Worm (Caenorhabditis elegans) whole organism, midembryonic: ENCODE results near the gene ltd-1.

ENCODE experiments used
- cog-1 ChIP-seq: sonication (generic microtip); optimal IDR thresholded peaks from 2 replicates; lab custom pipeline; 2016; ENCODE audit warnings: missing genetic modification characterization, missing compliant biosample characterization
- flt-1 ChIP-seq: fragments of 200-800 bp; sonication (Bioruptor generic); IDR thresholded peaks from 2 replicates; pipeline ENCODE4 v1.3.6; 2022; ENCODE audit warnings: missing genetic modification characterization, missing compliant biosample characterization
- klf-2 ChIP-seq: fragments of 200-800 bp; sonication (Bioruptor generic); conservative IDR thresholded peaks from 2 replicates; pipeline ENCODE4 v1.3.6; 2022; ENCODE audit warnings: missing genetic modification reagents, missing genetic modification characterization, missing compliant biosample characterization
- ref-1 ChIP-seq: fragments of 200-800 bp; sonication (Bioruptor generic); conservative IDR thresholded peaks from 2 replicates; pipeline ENCODE4 v1.3.6; 2022; ENCODE audit warnings: missing genetic modification reagents, missing genetic modification characterization, missing compliant biosample characterization
- tab-1 ChIP-seq: fragments of 200-800 bp; sonication (Bioruptor generic); IDR thresholded peaks from 2 replicates; pipeline ENCODE4 v1.3.6; 2022; ENCODE audit warnings: missing genetic modification characterization, missing compliant biosample characterization
- ztf-23 ChIP-seq: fragments of 200-800 bp; sonication (Bioruptor generic); IDR thresholded peaks from 2 replicates; pipeline ENCODE4 v1.3.6; 2022; ENCODE audit warnings: missing genetic modification reagents, missing genetic modification characterization, missing compliant biosample characterization
- ztf-29 ChIP-seq: fragments of 200-800 bp; sonication (Bioruptor generic); IDR thresholded peaks from 2 replicates; pipeline ENCODE4 v1.3.6; 2022; ENCODE audit warnings: missing genetic modification reagents, missing genetic modification characterization, missing compliant biosample characterization

- no peak for TF ChIP-seq flt-1 (GFP tag; lab: Robert Waterston, UW)
- TF ChIP-seq cog-1 (tag; lab: Kevin White, UChicago), result no peak
- no peak for TF ChIP-seq ztf-23 (GFP tag; lab: Robert Waterston, UW)
- TF ChIP-seq tab-1 (GFP tag; lab: Robert Waterston, UW), result no peak
- no peak for TF ChIP-seq ztf-29 (GFP tag; lab: Robert Waterston, UW)
- no peak for TF ChIP-seq klf-2 (GFP tag; lab: Robert Waterston, UW)
- TF ChIP-seq ref-1 (GFP tag; lab: Robert Waterston, UW), result no peak
Observed at ce11 chrII:8052850-8053249, 39.7 kb downstream of the ltd-1 start, which contains the start of gene T05H10.4.
